Worm (Caenorhabditis elegans) whole organism, early embryonic: ENCODE measurements around the gene srbc-44.

ENCODE experiments used
- F13C5.2 ChIP-seq: sonication (generic microtip); optimal IDR thresholded peaks from 2 replicates; lab custom pipeline; 2017; ENCODE audit warnings: mild to moderate bottlenecking, missing genetic modification characterization, inconsistent platforms, missing compliant biosample characterization
- ama-1 ChIP-seq: fragments of 150-350 bp; optimal IDR thresholded peaks from 2 replicates; lab custom pipeline; 2014
- ceh-13 ChIP-seq: fragments of 200-800 bp; sonication (Bioruptor generic); optimal IDR thresholded peaks from 2 replicates; lab custom pipeline; 2018; ENCODE audit warnings: mild to moderate bottlenecking, missing genetic modification characterization, missing compliant biosample characterization
- flt-1 ChIP-seq: fragments of 200-800 bp; sonication (Bioruptor generic); IDR thresholded peaks from 2 replicates; pipeline ENCODE4 v1.3.6; 2022; ENCODE audit warnings: missing genetic modification characterization, missing compliant biosample characterization
- hmbx-1 ChIP-seq: sonication (generic microtip); optimal IDR thresholded peaks from 2 replicates; lab custom pipeline; 2016; ENCODE audit warnings: mild to moderate bottlenecking, missing genetic modification characterization, missing compliant biosample characterization
- hmg-4 ChIP-seq: fragments of 200-800 bp; sonication (Bioruptor generic); optimal IDR thresholded peaks from 2 replicates; lab custom pipeline; 2018; ENCODE audit warnings: mild to moderate bottlenecking, missing genetic modification characterization, missing compliant biosample characterization
- hnd-1 ChIP-seq: sonication (generic microtip); optimal IDR thresholded peaks from 2 replicates; lab custom pipeline; 2016; ENCODE audit warnings: missing genetic modification characterization, missing compliant biosample characterization
- scrt-1 ChIP-seq: fragments of 200-800 bp; sonication (Bioruptor generic); IDR thresholded peaks from 2 replicates; pipeline ENCODE4 v1.3.6; 2022; ENCODE audit warnings: missing genetic modification characterization, missing compliant biosample characterization
- sea-1 ChIP-seq: fragments of 200-800 bp; sonication (Bioruptor generic); conservative IDR thresholded peaks from 2 replicates; pipeline ENCODE4 v1.3.6; 2022; ENCODE audit warnings: missing genetic modification characterization, missing compliant biosample characterization
- tbx-37 ChIP-seq: fragments of 200-800 bp; sonication (Bioruptor generic); conservative IDR thresholded peaks from 2 replicates; pipeline ENCODE4 v1.3.6; 2022; ENCODE audit warnings: missing genetic modification reagents, missing genetic modification characterization, missing compliant biosample characterization
- tra-4 ChIP-seq: sonication (generic microtip); optimal IDR thresholded peaks from 2 replicates; lab custom pipeline; 2017; ENCODE audit warnings: missing genetic modification characterization, missing compliant biosample characterization

srbc-44 gene

DNA sequence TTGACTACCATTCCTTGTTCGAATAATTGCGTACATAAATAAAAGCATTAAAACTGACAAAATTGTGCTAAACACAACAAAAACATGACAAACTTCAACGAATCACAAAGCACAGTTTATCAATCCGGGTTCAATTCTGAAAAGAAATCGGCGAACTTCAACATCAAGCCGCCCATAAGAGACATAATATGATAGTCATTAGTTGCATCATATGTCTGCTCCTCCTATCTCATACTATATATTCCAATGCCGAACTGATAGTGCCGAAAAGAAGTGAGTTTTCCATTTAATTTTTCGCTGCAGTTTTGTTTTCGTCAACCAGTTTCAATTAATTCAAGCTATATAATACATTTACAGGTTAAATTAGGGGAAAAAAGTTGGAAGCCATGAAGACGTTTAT lies 46.7 kb downstream of the srbc-44 start, which contains the start of gene hrg-7:
TSS of gene hrg-7 (plus strand) at position 358 of the 400 bp plus-strand sequence.
- TF ChIP-seq F13C5.2 (no peak), tbx-37 (GFP tag; lab: Robert Waterston, UW) (no peak), hnd-1 (no peak), ceh-13 (no peak), sea-1 (GFP tag; lab: Robert Waterston, UW) (no peak), ama-1 (lab: Kevin White, UChicago) (no peak), flt-1 (GFP tag; lab: Robert Waterston, UW) (no peak), scrt-1 (GFP tag; lab: Robert Waterston, UW) (no peak), hmbx-1 (no peak), tra-4 (tag; lab: Kevin White, UChicago) (no peak), hmg-4 (GFP tag; lab: Kevin White, UChicago) (no peak)
